Fruit fly (Drosophila melanogaster): ENCODE data around the gene bi.

The bi gene

dm6 chrX:4449514-4449913, 36.9 kb downstream of the bi start:
- TF ChIP-seq OdsH (GFP tag; optimal IDR thresholded peaks at IDR 0.05), result peak; percentile 74
- peak; percentile 74 for TF ChIP-seq CrebA (GFP tag; optimal IDR thresholded peaks at IDR 0.05; ENCODE audit: borderline replicate concordance)
- peak; percentile 78 for TF ChIP-seq Hnf4 (GFP tag; optimal IDR thresholded peaks at IDR 0.05)
- peak; percentile 79 for TF ChIP-seq rgr (GFP tag; optimal IDR thresholded peaks at IDR 0.05)
- peak; percentile 64 for TF ChIP-seq dmrt93B (GFP tag; optimal IDR thresholded peaks at IDR 0.05)
- peak; percentile 47 for TF ChIP-seq Rel (GFP tag; optimal IDR thresholded peaks at IDR 0.05)
- no peak for TF ChIP-seq Rel (tag; optimal IDR thresholded peaks at IDR 0.05)
- TF ChIP-seq CG32264 (GFP tag; optimal IDR thresholded peaks at IDR 0.05), result peak; percentile 22
- no peak for TF ChIP-seq jim (GFP tag; optimal IDR thresholded peaks at IDR 0.05)
- TF ChIP-seq tai (GFP tag; optimal IDR thresholded peaks at IDR 0.05), result peak; percentile 66
- peak in 1 of 2 experiments; percentile 85 for TF ChIP-seq foxo (GFP tag; optimal IDR thresholded peaks at IDR 0.05)
- peak; percentile 75 for TF ChIP-seq woc (GFP tag; optimal IDR thresholded peaks at IDR 0.05)
- TF ChIP-seq Jra (GFP tag; optimal IDR thresholded peaks at IDR 0.05), result peak; percentile 47
- TF ChIP-seq GATAd (GFP tag; optimal IDR thresholded peaks at IDR 0.05), result no peak
- TF ChIP-seq sage (GFP tag; optimal IDR thresholded peaks at IDR 0.05), result peak; percentile 51
- peak; percentile 83 for TF ChIP-seq ey (GFP tag; optimal IDR thresholded peaks at IDR 0.05)
- peak; percentile 86 for TF ChIP-seq fru (GFP tag; optimal IDR thresholded peaks at IDR 0.05)
- no peak for TF ChIP-seq Vsx2 (GFP tag; optimal IDR thresholded peaks at IDR 0.05; ENCODE audit: partially characterized antibody)
- no peak for TF ChIP-seq Myc (optimal IDR thresholded peaks at IDR 0.05)
- TF ChIP-seq Hr78 (GFP tag; optimal IDR thresholded peaks at IDR 0.05), result no peak
- TF ChIP-seq sv (GFP tag; optimal IDR thresholded peaks at IDR 0.05), result no peak
- no peak for TF ChIP-seq dl (GFP tag; optimal IDR thresholded peaks at IDR 0.05; ENCODE audit: insufficient read depth in 1 of 2, partially characterized antibody in 2 of 2)
- peak; percentile 52 for TF ChIP-seq psq (GFP tag; optimal IDR thresholded peaks at IDR 0.05)
- peak; percentile 77 for TF ChIP-seq br (GFP tag; optimal IDR thresholded peaks at IDR 0.05)
- TF ChIP-seq h (GFP tag; optimal IDR thresholded peaks at IDR 0.05), result peak; percentile 86
- TF ChIP-seq CG9705 (GFP tag; optimal IDR thresholded peaks at IDR 0.05), result peak; percentile 44
- peak; percentile 81 for TF ChIP-seq HLH106 (tag; optimal IDR thresholded peaks at IDR 0.05)
- TF ChIP-seq Sp1 (GFP tag; optimal IDR thresholded peaks at IDR 0.05), result peak; percentile 80
- TF ChIP-seq brk (GFP tag; optimal IDR thresholded peaks at IDR 0.05), result peak; percentile 78
- TF ChIP-seq Mio (GFP tag; optimal IDR thresholded peaks at IDR 0.05), result no peak

dm6 chrX:4452938-4453337, 40.3 kb downstream of the bi start:
- TF ChIP-seq h (GFP tag; optimal IDR thresholded peaks at IDR 0.05), result no peak
- TF ChIP-seq Dfd (GFP tag; optimal IDR thresholded peaks at IDR 0.05), result no peak
- TF ChIP-seq sv (GFP tag; optimal IDR thresholded peaks at IDR 0.05), result no peak
- no peak for TF ChIP-seq HLH106 (tag; optimal IDR thresholded peaks at IDR 0.05)
- no peak for TF ChIP-seq Hnf4 (GFP tag; optimal IDR thresholded peaks at IDR 0.05)
- no peak for TF ChIP-seq pan (optimal IDR thresholded peaks at IDR 0.05)
- TF ChIP-seq Jra (GFP tag; optimal IDR thresholded peaks at IDR 0.05), result no peak
- no peak for TF ChIP-seq woc (GFP tag; optimal IDR thresholded peaks at IDR 0.05)
- no peak for TF ChIP-seq lola (GFP tag; optimal IDR thresholded peaks at IDR 0.05)
- TF ChIP-seq OdsH (GFP tag; optimal IDR thresholded peaks at IDR 0.05), result no peak
- no peak for TF ChIP-seq Myc (optimal IDR thresholded peaks at IDR 0.05)

- TF ChIP-seq Hr83 (GFP tag; optimal IDR thresholded peaks at IDR 0.05; ENCODE audit: poor library complexity, severe bottlenecking) (no peak), Jra (GFP tag; optimal IDR thresholded peaks at IDR 0.05) (no peak), dmrt93B (GFP tag; optimal IDR thresholded peaks at IDR 0.05) (no peak), pan (optimal IDR thresholded peaks at IDR 0.05) (no peak), dl (GFP tag; optimal IDR thresholded peaks at IDR 0.05; ENCODE audit: insufficient read depth in 1 of 2, partially characterized antibody in 2 of 2) (no peak), Hnf4 (GFP tag; optimal IDR thresholded peaks at IDR 0.05) (no peak), CrebA (GFP tag; optimal IDR thresholded peaks at IDR 0.05; ENCODE audit: borderline replicate concordance) (no peak), lola (GFP tag; optimal IDR thresholded peaks at IDR 0.05) (no peak), psq (GFP tag; optimal IDR thresholded peaks at IDR 0.05) (no peak), dsf (GFP tag; optimal IDR thresholded peaks at IDR 0.05; ENCODE audit: borderline replicate concordance) (no peak), N (GFP tag; optimal IDR thresholded peaks at IDR 0.05) (no peak), br (GFP tag; optimal IDR thresholded peaks at IDR 0.05) (no peak), Dfd (GFP tag; optimal IDR thresholded peaks at IDR 0.05) (no peak), fru (GFP tag; optimal IDR thresholded peaks at IDR 0.05) (no peak), HLH106 (tag; optimal IDR thresholded peaks at IDR 0.05) (no peak), Rel (GFP tag; optimal IDR thresholded peaks at IDR 0.05) (no peak), Rel (tag; optimal IDR thresholded peaks at IDR 0.05) (no peak), foxo (GFP tag; optimal IDR thresholded peaks at IDR 0.05) (no peak), Sp1 (GFP tag; optimal IDR thresholded peaks at IDR 0.05) (no peak), OdsH (GFP tag; optimal IDR thresholded peaks at IDR 0.05) (no peak), Myc (optimal IDR thresholded peaks at IDR 0.05) (no peak)
Measured at dm6 chrX:4454630-4455029, 42.0 kb downstream of the bi start.

Data from whole organism, wandering third instar larva.